Fruit fly (Drosophila melanogaster): ENCODE results near the gene Ptp61F.

Ptp61F gene

DNA sequence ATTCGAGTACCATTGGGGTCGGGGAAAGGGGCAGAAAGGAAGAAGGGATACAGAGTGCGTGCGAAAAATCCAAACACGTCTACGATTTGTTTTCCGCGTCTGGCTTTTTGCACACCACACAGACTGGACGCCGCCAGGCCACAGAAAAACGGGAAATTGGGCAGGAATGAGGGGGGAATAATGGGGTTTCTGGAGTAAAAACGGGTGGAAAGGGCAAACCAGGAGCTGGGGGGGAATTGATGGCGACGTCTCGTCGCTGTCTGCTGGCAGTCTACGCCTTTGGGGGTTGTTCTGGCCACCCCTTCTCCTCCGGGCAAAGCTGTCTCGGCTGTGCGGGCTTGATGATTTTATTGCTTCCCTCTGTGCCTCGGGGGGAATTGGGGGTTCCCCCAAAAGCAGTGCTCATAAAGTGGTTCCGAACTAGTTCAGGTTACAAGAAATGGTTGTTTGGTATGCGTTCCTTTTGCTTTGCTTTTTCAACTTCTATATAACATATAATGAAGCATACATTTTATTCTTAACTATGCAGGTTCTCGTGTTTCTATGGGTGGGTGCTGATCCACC is 89.3 kb downstream of the Ptp61F start (continued):
- peak; percentile 11 for TF ChIP-seq sens (GFP tag)
- TF ChIP-seq CG2889 (GFP tag; IDR thresholded peaks at IDR 0.05): no peak
- no peak for TF ChIP-seq CG6175 (GFP tag; IDR thresholded peaks at IDR 0.05)
- no peak for TF ChIP-seq esg (GFP tag; conservative IDR thresholded peaks at IDR 0.05)
- TF ChIP-seq fd102C (GFP tag; optimal IDR thresholded peaks at IDR 0.05): no peak
- no peak for TF ChIP-seq da (GFP tag; optimal IDR thresholded peaks at IDR 0.05)
- peak; percentile 56; the same call in 1 of the 2 replicates for TF ChIP-seq crol (GFP tag; IDR thresholded peaks at IDR 0.05)
- peak; percentile 94 for TF ChIP-seq Med (GFP tag)
- no peak for TF ChIP-seq CG8924 (tag; optimal IDR thresholded peaks at IDR 0.05)
- TF ChIP-seq abd-A (tag; optimal IDR thresholded peaks at IDR 0.05): peak; percentile 94
- TF ChIP-seq CG6683 (GFP tag; optimal IDR thresholded peaks at IDR 0.05): no peak
- no peak for TF ChIP-seq tgo (GFP tag; IDR thresholded peaks at IDR 0.05)

DNA sequence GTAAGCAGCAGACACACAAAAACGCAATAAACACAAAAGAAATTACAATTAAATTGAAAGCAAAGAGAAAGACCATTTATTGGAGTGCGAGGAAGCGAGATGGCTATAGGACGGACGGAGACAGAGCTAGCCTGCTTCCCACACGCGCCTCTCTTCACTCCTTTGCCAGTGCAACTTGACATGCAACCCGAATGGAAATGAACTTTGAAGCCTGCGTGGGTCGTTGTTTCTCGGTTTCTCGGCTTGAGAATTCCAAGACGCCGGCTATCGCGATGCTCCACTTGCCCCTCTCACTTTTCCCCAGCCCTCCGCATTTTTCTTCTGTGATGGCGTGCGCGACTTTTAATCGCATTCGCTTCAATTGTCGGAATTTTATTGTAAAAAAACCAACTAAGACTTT is 94.1 kb downstream of the Ptp61F start:
- peak; percentile 24 for TF ChIP-seq Med (GFP tag)
- no peak for TF ChIP-seq sisA (GFP tag; IDR thresholded peaks at IDR 0.05)
- TF ChIP-seq pros (GFP tag; optimal IDR thresholded peaks at IDR 0.05): peak; percentile 10
- peak; percentile 72 for TF ChIP-seq nom (GFP tag; optimal IDR thresholded peaks at IDR 0.05)
- no peak for TF ChIP-seq danr (GFP tag; IDR thresholded peaks at IDR 0.05)
- TF ChIP-seq unc-4 (GFP tag; IDR thresholded peaks at IDR 0.05; ENCODE audit: partially characterized antibody): no peak
- peak; percentile 49 for TF ChIP-seq CG1832 (GFP tag; optimal IDR thresholded peaks at IDR 0.05)
- TF ChIP-seq crol (GFP tag; IDR thresholded peaks at IDR 0.05): peak; percentile 71; the same call in 1 of the 2 replicates
- no peak for TF ChIP-seq CTCF (GFP tag; optimal IDR thresholded peaks at IDR 0.05)
- TF ChIP-seq yki (optimal IDR thresholded peaks at IDR 0.05): no peak
- TF ChIP-seq bsh (GFP tag; optimal IDR thresholded peaks at IDR 0.05): peak in 1 of 2 experiments; percentile 30
- TF ChIP-seq nerfin-2 (GFP tag; IDR thresholded peaks at IDR 0.05; ENCODE audit: partially characterized antibody): no peak
- TF ChIP-seq bab2 (GFP tag; optimal IDR thresholded peaks at IDR 0.05): no peak
- TF ChIP-seq pho (GFP tag; optimal IDR thresholded peaks at IDR 0.05): no peak
- peak; percentile 90 for TF ChIP-seq CG10321 (GFP tag; IDR thresholded peaks at IDR 0.05)

DNA sequence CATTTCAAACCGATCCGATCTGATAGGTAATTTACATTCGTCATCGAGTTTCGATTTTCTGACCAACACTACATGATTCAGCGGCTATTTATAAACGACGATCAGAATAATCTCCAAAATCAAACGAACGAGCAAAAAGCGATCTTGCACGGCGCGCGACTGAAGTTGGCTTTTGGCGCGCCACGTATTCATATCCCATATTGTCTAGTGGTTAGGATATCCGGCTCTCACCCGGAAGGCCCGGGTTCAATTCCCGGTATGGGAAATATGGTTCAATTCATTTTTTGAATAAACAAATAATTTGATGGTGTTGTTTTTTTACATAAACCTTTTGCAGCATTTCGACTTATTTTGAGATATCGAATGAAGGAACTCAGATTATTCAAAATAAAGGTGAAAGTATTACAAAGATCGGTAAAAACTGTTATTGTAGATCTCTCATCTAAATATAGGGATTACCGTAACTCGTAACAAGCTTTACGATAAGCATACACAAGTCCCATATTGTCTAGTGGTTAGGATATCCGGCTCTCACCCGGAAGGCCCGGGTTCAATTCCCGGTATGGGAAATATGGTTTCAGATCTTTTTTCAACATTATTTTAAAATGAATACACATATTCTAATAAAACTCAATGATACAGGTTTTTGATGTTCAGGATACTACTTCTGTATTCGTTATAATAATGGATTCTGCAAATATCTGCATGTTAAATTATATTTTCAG is 95.2 kb downstream of the Ptp61F start:
- TF ChIP-seq CG7963 (GFP tag; IDR thresholded peaks at IDR 0.05; ENCODE audit: partially characterized antibody) (no peak), CG12299 (tag; optimal IDR thresholded peaks at IDR 0.05) (no peak), tna (GFP tag; IDR thresholded peaks at IDR 0.05; ENCODE audit: partially characterized antibody) (peak; percentile 57), knrl (GFP tag; IDR thresholded peaks at IDR 0.05; ENCODE audit: partially characterized antibody) (peak; percentile 50; the same call in 2 of the 3 replicates), Scr (GFP tag; IDR thresholded peaks at IDR 0.05; ENCODE audit: partially characterized antibody) (peak; percentile 52), Pdp1 (GFP tag; optimal IDR thresholded peaks at IDR 0.05) (peak in 1 of 2 experiments; percentile 10), bbx (GFP tag; IDR thresholded peaks at IDR 0.05; ENCODE audit: partially characterized antibody) (peak; percentile 50; the same call in 1 of the 2 replicates), zfh1 (GFP tag; IDR thresholded peaks at IDR 0.05) (no peak), CG6791 (GFP tag; IDR thresholded peaks at IDR 0.05; ENCODE audit: partially characterized antibody) (peak; percentile 76), nerfin-2 (GFP tag; IDR thresholded peaks at IDR 0.05; ENCODE audit: partially characterized antibody) (0 out of 2 replicates have a peak, but pooled peaks have one; percentile 47), hb (GFP tag; IDR thresholded peaks at IDR 0.05; ENCODE audit: partially characterized antibody) (0 out of 3 replicates have a peak, but pooled peaks have one; percentile 42), CG14860 (GFP tag; IDR thresholded peaks at IDR 0.05; ENCODE audit: partially characterized antibody) (peak; percentile 50; the same call in 1 of the 3 replicates), Doc3 (GFP tag; IDR thresholded peaks at IDR 0.05; ENCODE audit: partially characterized antibody) (0 out of 3 replicates have a peak, but pooled peaks have one; percentile 30), HLH4C (GFP tag; IDR thresholded peaks at IDR 0.05; ENCODE audit: partially characterized antibody) (peak; percentile 54), CG16813 (GFP tag; IDR thresholded peaks at IDR 0.05; ENCODE audit: partially characterized antibody) (peak; percentile 61; the same call in 2 of the 3 replicates), vvl (GFP tag; IDR thresholded peaks at IDR 0.05) (no peak), Bgb (GFP tag; IDR thresholded peaks at IDR 0.05; ENCODE audit: partially characterized antibody) (peak; percentile 44; the same call in 1 of the 2 replicates), CG10321 (GFP tag; IDR thresholded peaks at IDR 0.05) (no peak), sens (GFP tag) (peak; percentile 16), Dll (GFP tag; IDR thresholded peaks at IDR 0.05; ENCODE audit: partially characterized antibody) (peak; percentile 43; the same call in 1 of the 4 replicates), CG8290 (GFP tag; optimal IDR thresholded peaks at IDR 0.05) (peak; percentile 69), CG8290 (tag; optimal IDR thresholded peaks at IDR 0.05) (no peak)

Data from whole organism, embryonic.